Fruit fly (Drosophila melanogaster): ENCODE measurements around the gene CG4617.

CG4617 gene

dm6 chrX:7095292-7095911 lies 8.9 kb downstream of the CG4617 start (continued):
- TF ChIP-seq ato (GFP tag; IDR thresholded peaks at IDR 0.05; ENCODE audit: partially characterized antibody) (no peak), Hsf (GFP tag; optimal IDR thresholded peaks at IDR 0.05) (peak; percentile 74), CG7357 (GFP tag; IDR thresholded peaks at IDR 0.05) (peak; percentile 60; the same call in 2 of the 3 replicates), Meics (GFP tag; optimal IDR thresholded peaks at IDR 0.05) (peak; percentile 73), lmd (GFP tag; IDR thresholded peaks at IDR 0.05) (peak; percentile 79), TFAM (GFP tag; optimal IDR thresholded peaks at IDR 0.05) (peak; percentile 26), CG34422 (GFP tag; IDR thresholded peaks at IDR 0.05) (peak; percentile 73), CG43689 (GFP tag; IDR thresholded peaks at IDR 0.05) (peak; percentile 41; the same call in 1 of the 2 replicates), ab (GFP tag; optimal IDR thresholded peaks at IDR 0.05) (peak; percentile 39), CG9437 (GFP tag; optimal IDR thresholded peaks at IDR 0.05) (peak; percentile 51), crp (GFP tag; optimal IDR thresholded peaks at IDR 0.05) (peak in 1 of 2 experiments; percentile 67), CG1024 (GFP tag; IDR thresholded peaks at IDR 0.05) (peak; percentile 59), CG10321 (GFP tag; IDR thresholded peaks at IDR 0.05) (peak; percentile 30; the same call in 1 of the 2 replicates), z (GFP tag; IDR thresholded peaks at IDR 0.05) (peak; percentile 54; the same call in 1 of the 3 replicates), CG10147 (GFP tag; optimal IDR thresholded peaks at IDR 0.05) (peak; percentile 79), Eip74EF (GFP tag; optimal IDR thresholded peaks at IDR 0.05) (peak in 1 of 2 experiments; percentile 77), CG32532 (GFP tag; IDR thresholded peaks at IDR 0.05) (peak; percentile 64; the same call in 1 of the 2 replicates), HLH54F (GFP tag; optimal IDR thresholded peaks at IDR 0.05) (peak; percentile 63), CG13775 (GFP tag; optimal IDR thresholded peaks at IDR 0.05) (peak; percentile 24), CG6765 (GFP tag; optimal IDR thresholded peaks at IDR 0.05) (peak; percentile 35), ara (GFP tag; IDR thresholded peaks at IDR 0.05) (peak; percentile 78), vvl (GFP tag; IDR thresholded peaks at IDR 0.05) (peak; percentile 90), CG14014 (GFP tag; IDR thresholded peaks at IDR 0.05) (peak; percentile 81), CG31388 (GFP tag; optimal IDR thresholded peaks at IDR 0.05) (peak; percentile 29), Nf-YC (tag; optimal IDR thresholded peaks at IDR 0.05) (peak; percentile 67), corto (GFP tag; optimal IDR thresholded peaks at IDR 0.05) (peak; percentile 43), CG33557 (GFP tag; optimal IDR thresholded peaks at IDR 0.05) (peak; percentile 48), gfzf (GFP tag; optimal IDR thresholded peaks at IDR 0.05) (no peak), luna (GFP tag; optimal IDR thresholded peaks at IDR 0.05) (no peak), CG32772 (GFP tag; IDR thresholded peaks at IDR 0.05) (peak; percentile 62; the same call in 1 of the 2 replicates), E2f1 (GFP tag; IDR thresholded peaks at IDR 0.05) (peak; percentile 78), eve (GFP tag; optimal IDR thresholded peaks at IDR 0.05) (peak in 1 of 2 experiments; percentile 92), CG10565 (GFP tag; optimal IDR thresholded peaks at IDR 0.05) (no peak), CG32767 (GFP tag; IDR thresholded peaks at IDR 0.05) (peak; percentile 77), Dek (tag; optimal IDR thresholded peaks at IDR 0.05) (peak; percentile 72), zen (tag; optimal IDR thresholded peaks at IDR 0.05) (peak; percentile 10), CG11696 (GFP tag; IDR thresholded peaks at IDR 0.05) (0 out of 2 replicates have a peak, but pooled peaks have one; percentile 25), CG17829 (tag; optimal IDR thresholded peaks at IDR 0.05) (peak; percentile 72), trh (GFP tag; optimal IDR thresholded peaks at IDR 0.05) (no peak), CG11085 (GFP tag; IDR thresholded peaks at IDR 0.05) (no peak), Dip2 (GFP tag; IDR thresholded peaks at IDR 0.05) (no peak), usp (GFP tag; optimal IDR thresholded peaks at IDR 0.05) (no peak), tgo (GFP tag; IDR thresholded peaks at IDR 0.05) (peak; percentile 69), slbo (GFP tag; IDR thresholded peaks at IDR 0.05) (peak; percentile 76), Mrtf (GFP tag; IDR thresholded peaks at IDR 0.05) (peak; percentile 84), Oli (tag; optimal IDR thresholded peaks at IDR 0.05) (peak; percentile 87), D19A (tag; optimal IDR thresholded peaks at IDR 0.05) (peak; percentile 73), slp2 (GFP tag; optimal IDR thresholded peaks at IDR 0.05) (peak; percentile 58), kah (GFP tag; optimal IDR thresholded peaks at IDR 0.05) (peak; percentile 70), MBD-R2 (GFP tag; IDR thresholded peaks at IDR 0.05) (peak; percentile 41; the same call in 1 of the 2 replicates)

Data from whole organism, embryonic.